Fruit fly (Drosophila melanogaster) whole organism, pupa: Measurements from ENCODE around the gene Ufsp2.

Experiments used
- CG13204 ChIP-seq: fragments of 200-800 bp; sonication (Bioruptor generic); optimal IDR thresholded peaks from 2 replicates; lab custom pipeline; 2018; ENCODE audit warnings: missing biosample characterization, mild to moderate bottlenecking, missing genetic modification characterization, moderate library complexity
- CG15710 ChIP-seq: fragments of 200-800 bp; sonication (Bioruptor generic); optimal IDR thresholded peaks from 2 replicates; lab custom pipeline; 2018; ENCODE audit warnings: missing biosample characterization, mild to moderate bottlenecking, missing genetic modification characterization, moderate library complexity
- CG32121 ChIP-seq: fragments of 200-800 bp; sonication (Bioruptor generic); IDR thresholded peaks from 2 replicates; pipeline ENCODE4 v1.3.6; 2022; ENCODE audit warnings: missing biosample characterization, missing genetic modification characterization
- Pif1A ChIP-seq: fragments of 200-800 bp; sonication (Bioruptor generic); optimal IDR thresholded peaks from 3 replicates; lab custom pipeline; 2016; ENCODE audit warnings: missing biosample characterization, missing genetic modification characterization
- gl ChIP-seq: fragments of 200-800 bp; sonication (Bioruptor generic); optimal IDR thresholded peaks from 2 replicates; lab custom pipeline; 2018; ENCODE audit warnings: missing biosample characterization, mild to moderate bottlenecking, missing genetic modification characterization
- rn ChIP-seq: fragments of 200-800 bp; sonication (Bioruptor generic); IDR thresholded peaks from 2 replicates; pipeline ENCODE4 v1.3.6; 2022; ENCODE audit warnings: missing biosample characterization, missing genetic modification characterization

DNA sequence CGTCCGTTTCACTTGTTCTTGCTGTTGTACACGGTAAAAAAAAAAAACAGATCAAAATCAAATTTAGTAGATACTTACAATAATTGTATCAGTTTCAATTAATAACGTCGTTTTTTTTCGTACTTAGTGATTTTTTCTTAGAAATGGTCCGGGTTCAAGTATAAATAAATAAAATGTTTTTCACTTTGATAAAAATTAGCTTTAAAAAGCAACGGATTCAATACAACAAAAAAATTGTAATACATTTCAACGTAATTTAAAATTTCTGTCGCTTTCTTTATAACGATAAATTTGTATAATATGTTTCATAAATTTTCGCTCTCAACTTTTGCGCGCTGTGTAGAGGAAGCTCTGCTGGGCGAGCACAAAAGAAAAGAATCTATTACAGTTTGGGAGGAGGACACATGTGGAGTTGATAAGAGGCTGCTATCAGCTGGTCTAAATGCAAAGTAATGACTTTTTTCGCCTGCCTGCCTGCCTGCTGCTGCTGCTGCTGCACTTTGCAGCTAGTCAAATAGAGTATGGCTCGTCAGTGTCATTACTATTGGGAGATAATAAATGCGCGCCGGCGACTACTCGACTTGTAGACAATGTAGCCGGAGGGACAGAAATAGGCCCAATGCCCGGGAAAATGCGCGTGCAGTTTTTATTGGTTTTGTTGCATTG lies 38.3 kb upstream of the Ufsp2 start:
- TF ChIP-seq CG32121 (GFP tag; lab: Robert Waterston, UW) (peak; percentile 75), Pif1A (GFP tag; lab: Kevin White, UChicago) (peak; percentile 73), gl (tag; lab: Kevin White, UChicago) (no peak), CG13204 (GFP tag; lab: Kevin White, UChicago) (no peak), CG15710 (peak; percentile 72), rn (GFP tag; lab: Robert Waterston, UW) (no peak)
